Fruit fly (Drosophila melanogaster) whole organism, embryonic: ENCODE measurements around the gene stv.

Experiments
- Bdp1 ChIP-seq: fragments of 200-800 bp; sonication (Bioruptor generic); optimal IDR thresholded peaks from 3 replicates; lab custom pipeline; 2016; ENCODE audit warnings: missing biosample characterization, missing genetic modification characterization
- CG10366 ChIP-seq: fragments of 200-800 bp; sonication (Bioruptor generic); IDR thresholded peaks from 2 replicates; pipeline ENCODE4 v1.3.6; 2022; ENCODE audit warnings: missing biosample characterization, missing genetic modification characterization
- CG10543 ChIP-seq: fragments of 200-800 bp; sonication (Bioruptor generic); optimal IDR thresholded peaks from 3 replicates; lab custom pipeline; 2017; ENCODE audit warnings: missing biosample characterization, mild to moderate bottlenecking, missing genetic modification characterization, moderate library complexity
- CG11560 ChIP-seq: fragments of 200-800 bp; sonication (Bioruptor generic); IDR thresholded peaks from 3 replicates; pipeline ENCODE4 v1.3.6; 2022; ENCODE audit warnings: missing biosample characterization, missing genetic modification characterization
- CG12769 ChIP-seq: fragments of 200-800 bp; sonication (Bioruptor generic); optimal IDR thresholded peaks from 2 replicates; lab custom pipeline; 2019; ENCODE audit warnings: missing biosample characterization, mild to moderate bottlenecking, missing genetic modification characterization, moderate library complexity
- CG13894 ChIP-seq: fragments of 200-800 bp; sonication (Bioruptor generic); optimal IDR thresholded peaks from 3 replicates; lab custom pipeline; 2018; ENCODE audit warnings: missing biosample characterization, mild to moderate bottlenecking, missing genetic modification characterization, moderate library complexity
- CG15269 ChIP-seq: fragments of 200-800 bp; sonication (Bioruptor generic); optimal IDR thresholded peaks from 2 replicates; lab custom pipeline; 2018; ENCODE audit warnings: missing biosample characterization, mild to moderate bottlenecking, missing genetic modification characterization, moderate library complexity
- CG15696 ChIP-seq: fragments of 200-800 bp; sonication (Bioruptor generic); optimal IDR thresholded peaks from 2 replicates; lab custom pipeline; 2019; ENCODE audit warnings: missing biosample characterization, mild to moderate bottlenecking, missing genetic modification characterization, moderate library complexity
- CG17328 ChIP-seq: fragments of 200-800 bp; sonication (Bioruptor generic); IDR thresholded peaks from 2 replicates; pipeline ENCODE4 v1.3.6; 2022; ENCODE audit warnings: missing biosample characterization, missing genetic modification characterization
- CG2120 ChIP-seq: fragments of 200-800 bp; sonication (Bioruptor generic); optimal IDR thresholded peaks from 3 replicates; lab custom pipeline; 2016; ENCODE audit warnings: missing biosample characterization, missing genetic modification characterization
- CG31388 ChIP-seq: fragments of 200-800 bp; sonication (Bioruptor generic); optimal IDR thresholded peaks from 2 replicates; lab custom pipeline; 2016; ENCODE audit warnings: missing biosample characterization, missing genetic modification characterization
- CG3726 ChIP-seq: fragments of 200-800 bp; sonication (Bioruptor generic); IDR thresholded peaks from 3 replicates; pipeline ENCODE4, ENCODE4 v1.3.6; 2022; ENCODE audit warnings: missing biosample characterization, missing genetic modification characterization
- CG4360 ChIP-seq: fragments of 200-800 bp; sonication (Bioruptor generic); IDR thresholded peaks from 2 replicates; pipeline ENCODE4 v1.3.6; 2022; ENCODE audit warnings: missing biosample characterization, missing genetic modification characterization
- CG6654 ChIP-seq: fragments of 200-800 bp; sonication (Bioruptor generic); optimal IDR thresholded peaks from 2 replicates; lab custom pipeline; 2017; ENCODE audit warnings: missing biosample characterization, mild to moderate bottlenecking, missing genetic modification characterization
- CG6689 ChIP-seq: fragments of 200-800 bp; sonication (Bioruptor generic); IDR thresholded peaks from 2 replicates; pipeline ENCODE4 v1.3.6; 2022; ENCODE audit warnings: missing biosample characterization, missing genetic modification characterization
- CG8089 ChIP-seq: fragments of 200-800 bp; sonication (Bioruptor generic); optimal IDR thresholded peaks from 3 replicates; lab custom pipeline; 2016; ENCODE audit warnings: missing biosample characterization, missing genetic modification characterization
- CG9437 ChIP-seq: fragments of 200-800 bp; sonication (Bioruptor generic); optimal IDR thresholded peaks from 2 replicates; lab custom pipeline; 2018; ENCODE audit warnings: missing biosample characterization, mild to moderate bottlenecking, missing genetic modification characterization
- CkIIα-i1 ChIP-seq: fragments of 200-800 bp; sonication (Bioruptor generic); IDR thresholded peaks from 2 replicates; pipeline ENCODE4 v1.3.6; 2022; ENCODE audit warnings: missing biosample characterization, missing genetic modification characterization
- Deaf1 ChIP-seq: fragments of 200-800 bp; optimal IDR thresholded peaks from 3 replicates; lab custom pipeline; 2019; ENCODE audit warnings: missing biosample characterization, mild to moderate bottlenecking, missing genetic modification characterization, moderate library complexity
- Dfd ChIP-seq, 2 experiments: fragments of >200 bp; optimal IDR thresholded peaks; 2 replicates each; lab custom pipeline; 2017; ENCODE audit warnings: missing biosample characterization in 2 of 2, missing genetic modification characterization in 2 of 2
- Doc2 ChIP-seq: fragments of 200-800 bp; sonication (Bioruptor generic); IDR thresholded peaks from 2 replicates; pipeline ENCODE4 v1.3.6; 2022; ENCODE audit warnings: missing biosample characterization, missing genetic modification characterization
- Eip74EF ChIP-seq, 2 experiments: fragments of 200-800 bp in 1 of 2; fragments of >200 bp in 1 of 2; sonication (Bioruptor generic) in 1 of 2; optimal IDR thresholded peaks; 2 replicates each; lab custom pipeline; 2017 to 2019; ENCODE audit warnings: missing biosample characterization in 2 of 2, missing genetic modification characterization in 2 of 2, mild to moderate bottlenecking in 1 of 2, moderate library complexity in 1 of 2
- GATAe ChIP-seq: fragments of 200-800 bp; sonication (Bioruptor generic); conservative IDR thresholded peaks from 2 replicates; pipeline ENCODE4 v1.3.6; 2022; ENCODE audit warnings: missing biosample characterization, missing genetic modification characterization
- H15 ChIP-seq: fragments of 200-800 bp; sonication (Bioruptor generic); IDR thresholded peaks from 3 replicates; pipeline ENCODE4 v1.3.6; 2022; ENCODE audit warnings: missing biosample characterization, missing genetic modification characterization
- Hmr ChIP-seq: fragments of 200-800 bp; sonication (Bioruptor generic); optimal IDR thresholded peaks from 3 replicates; lab custom pipeline; 2017; ENCODE audit warnings: mild to moderate bottlenecking, missing biosample characterization, missing genetic modification reagents, missing genetic modification characterization
- Med ChIP-seq: fragments of 200-800 bp; sonication (Bioruptor generic); peaks from one replicate; lab custom pipeline; 2016; ENCODE audit warnings: missing biosample characterization, missing genetic modification characterization, mild to moderate bottlenecking, inconsistent platforms, moderate library complexity
- Rfx ChIP-seq: fragments of 200-800 bp; sonication (Bioruptor generic); IDR thresholded peaks from 2 replicates; pipeline ENCODE4 v1.3.6; 2022; ENCODE audit warnings: missing biosample characterization, missing genetic modification characterization
- Ssrp ChIP-seq: fragments of 200-800 bp; sonication (Bioruptor generic); optimal IDR thresholded peaks from 2 replicates; lab custom pipeline; 2018; ENCODE audit warnings: missing biosample characterization, mild to moderate bottlenecking, missing genetic modification characterization, moderate library complexity
- TFAM ChIP-seq: fragments of 200-800 bp; sonication (Bioruptor generic); optimal IDR thresholded peaks from 2 replicates; lab custom pipeline; 2017; ENCODE audit warnings: missing biosample characterization, missing genetic modification characterization, inconsistent platforms
- abd-A ChIP-seq: fragments of 200-800 bp; sonication (Bioruptor generic); optimal IDR thresholded peaks from 3 replicates; lab custom pipeline; 2019; ENCODE audit warnings: missing biosample characterization, mild to moderate bottlenecking, missing genetic modification characterization, moderate library complexity
- ap ChIP-seq: fragments of 200-800 bp; sonication (Bioruptor generic); IDR thresholded peaks from 2 replicates; pipeline ENCODE4 v1.3.6; 2022; ENCODE audit warnings: missing biosample characterization, missing genetic modification characterization
- bbx ChIP-seq: fragments of 200-800 bp; sonication (Bioruptor generic); IDR thresholded peaks from 2 replicates; pipeline ENCODE4 v1.3.6; 2022; ENCODE audit warnings: missing biosample characterization, missing genetic modification characterization; ENCODE audit not compliant: partially characterized antibody
- chinmo ChIP-seq: fragments of 200-800 bp; sonication (Bioruptor generic); IDR thresholded peaks from 4 replicates; pipeline ENCODE4 v1.3.6; 2022; ENCODE audit warnings: missing biosample characterization, missing genetic modification characterization; ENCODE audit not compliant: partially characterized antibody
- crol ChIP-seq: fragments of 200-800 bp; sonication (Bioruptor generic); IDR thresholded peaks from 2 replicates; pipeline ENCODE4 v1.3.6; 2022; ENCODE audit warnings: missing biosample characterization, missing genetic modification characterization
- grn ChIP-seq: fragments of 200-800 bp; sonication (Bioruptor generic); optimal IDR thresholded peaks from 3 replicates; lab custom pipeline; 2017; ENCODE audit warnings: missing biosample characterization, missing genetic modification characterization
- gsb ChIP-seq: fragments of 200-800 bp; sonication (Bioruptor generic); IDR thresholded peaks from 2 replicates; pipeline ENCODE4 v1.3.6; 2022; ENCODE audit warnings: missing biosample characterization, missing genetic modification characterization
- kay ChIP-seq: fragments of 200-800 bp; sonication (Bioruptor generic); optimal IDR thresholded peaks from 2 replicates; lab custom pipeline; 2016; ENCODE audit warnings: missing biosample characterization, missing genetic modification characterization
- lab ChIP-seq: fragments of 200-800 bp; sonication (Bioruptor generic); optimal IDR thresholded peaks from 3 replicates; lab custom pipeline; 2017; ENCODE audit warnings: missing biosample characterization, missing genetic modification characterization, mild to moderate bottlenecking, moderate library complexity, missing genetic modification reagents
- pros ChIP-seq: fragments of 200-800 bp; sonication (Bioruptor generic); optimal IDR thresholded peaks from 3 replicates; lab custom pipeline; 2019; ENCODE audit warnings: missing biosample characterization, mild to moderate bottlenecking, missing genetic modification characterization, moderate library complexity
- sd ChIP-seq: fragments of 200-800 bp; sonication (Bioruptor generic); optimal IDR thresholded peaks from 3 replicates; lab custom pipeline; 2018; ENCODE audit warnings: missing biosample characterization, mild to moderate bottlenecking, missing genetic modification characterization, moderate library complexity
- sens ChIP-seq: fragments of 200-800 bp; sonication (Bioruptor generic); peaks from one replicate; lab custom pipeline; 2016; ENCODE audit warnings: missing biosample characterization, missing genetic modification characterization
- shn ChIP-seq: fragments of 200-800 bp; sonication (Bioruptor generic); optimal IDR thresholded peaks from 3 replicates; lab custom pipeline; 2016; ENCODE audit warnings: missing biosample characterization, missing genetic modification characterization
- sob ChIP-seq: fragments of 200-800 bp; sonication (Bioruptor generic); IDR thresholded peaks from 2 replicates; pipeline ENCODE4 v1.3.6; 2022; ENCODE audit warnings: missing biosample characterization, missing genetic modification characterization
- sqz ChIP-seq: fragments of 200-800 bp; sonication (Bioruptor generic); optimal IDR thresholded peaks from 3 replicates; lab custom pipeline; 2018; ENCODE audit warnings: missing biosample characterization, mild to moderate bottlenecking, missing genetic modification characterization
- unc-4 ChIP-seq: fragments of 200-800 bp; sonication (Bioruptor generic); IDR thresholded peaks from 2 replicates; pipeline ENCODE4 v1.3.6; 2022; ENCODE audit warnings: missing biosample characterization, missing genetic modification characterization; ENCODE audit not compliant: partially characterized antibody
- vvl ChIP-seq: fragments of 200-800 bp; sonication (Bioruptor generic); IDR thresholded peaks from 2 replicates; pipeline ENCODE4 v1.3.6; 2022; ENCODE audit warnings: missing biosample characterization, missing genetic modification characterization

The stv gene

DNA sequence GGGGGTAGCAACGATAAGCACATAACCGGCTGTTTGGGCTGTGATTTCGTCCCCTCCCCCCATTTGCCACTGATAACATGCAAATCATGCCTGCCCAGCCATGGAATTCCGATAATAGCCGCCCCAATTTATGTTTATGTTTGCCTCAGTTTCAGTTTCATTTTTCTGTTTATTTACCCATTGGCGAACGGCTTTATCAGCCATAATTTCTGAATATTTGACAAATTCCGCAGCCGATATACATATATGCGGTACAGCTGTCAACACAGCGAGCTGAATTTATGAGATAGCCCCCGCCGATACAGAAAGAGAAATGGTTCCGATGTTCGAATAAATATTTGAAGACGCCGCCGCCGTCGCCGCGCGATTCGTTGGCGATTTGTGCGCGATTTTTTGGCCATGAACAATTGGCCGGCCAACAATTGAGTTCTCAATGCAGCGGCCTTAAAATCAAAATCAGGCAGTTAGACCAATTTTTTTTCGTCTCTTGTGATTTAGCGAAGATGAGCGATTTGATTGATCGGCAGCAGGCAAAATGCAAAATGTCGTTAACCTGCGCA, 11.9 kb downstream of the stv start (continued):
- TF ChIP-seq lab, result peak; percentile 12
- no peak for TF ChIP-seq Bdp1 (GFP tag; lab: Kevin White, UChicago)
- no peak for TF ChIP-seq H15 (GFP tag; lab: Robert Waterston, UW)
- TF ChIP-seq sens, result peak; percentile 68
- no peak for TF ChIP-seq CG6689 (GFP tag; lab: Robert Waterston, UW)
- TF ChIP-seq Med (GFP tag; lab: Kevin White, UChicago), result peak; percentile 61
- no peak for TF ChIP-seq Dfd (GFP tag; optimal IDR thresholded peaks at IDR 0.05; lab: Kevin White, UChicago)
- no peak for TF ChIP-seq kay
- TF ChIP-seq CG15696 (tag; lab: Kevin White, UChicago), result peak; percentile 8

DNA sequence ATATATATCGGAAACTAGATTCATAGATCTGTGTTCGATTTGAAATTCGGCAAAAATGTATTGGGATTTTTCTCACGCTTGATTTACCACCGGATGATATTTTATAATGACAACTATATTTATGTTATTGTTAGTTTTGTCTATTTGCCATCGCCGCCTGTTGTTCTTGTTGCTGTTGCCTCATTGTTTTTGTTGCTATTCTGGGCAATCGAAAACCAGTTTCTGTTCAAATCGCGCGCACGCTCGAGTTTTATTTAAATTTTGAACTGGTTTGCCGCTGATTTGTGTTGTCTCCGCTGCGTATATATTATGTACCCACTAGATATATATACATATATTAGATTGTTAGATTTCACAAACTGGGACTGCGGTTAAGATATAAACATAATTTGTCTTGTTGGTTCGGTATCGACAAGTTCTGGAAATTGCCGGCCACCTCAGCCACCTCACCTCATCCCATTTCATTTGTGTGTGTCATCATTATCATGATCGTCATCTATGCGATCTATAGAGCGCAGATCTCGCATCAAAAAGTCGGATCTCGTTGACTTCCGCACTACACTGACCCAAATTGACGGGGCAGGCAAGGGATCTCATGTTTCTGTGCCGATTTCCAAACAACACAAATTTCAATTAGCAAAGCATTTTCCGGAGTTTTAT, 13.5 kb downstream of the stv start:
- peak in 1 of 2 experiments; percentile 25 for TF ChIP-seq Eip74EF (GFP tag; optimal IDR thresholded peaks at IDR 0.05; lab: Kevin White, UChicago)
- TF ChIP-seq CkIIα-i1 (GFP tag; lab: Robert Waterston, UW), result no peak
- peak; percentile 3 for TF ChIP-seq CG10543 (GFP tag; lab: Kevin White, UChicago)
- TF ChIP-seq sd (tag; lab: Kevin White, UChicago), result peak; percentile 46
- no peak for TF ChIP-seq CG9437 (GFP tag; lab: Kevin White, UChicago)
- TF ChIP-seq CG11560, result no peak
- TF ChIP-seq chinmo (GFP tag; lab: Robert Waterston, UW), result peak; percentile 73; the same call in 1 of the 4 replicates
- TF ChIP-seq grn, result peak; percentile 76
- TF ChIP-seq TFAM, result no peak
- no peak for TF ChIP-seq gsb (GFP tag; lab: Robert Waterston, UW)
- peak; percentile 93 for TF ChIP-seq abd-A
- TF ChIP-seq CG10366 (GFP tag; lab: Robert Waterston, UW), result no peak
- peak; percentile 0 for TF ChIP-seq sens
- no peak for TF ChIP-seq Hmr (GFP tag; lab: Kevin White, UChicago)
- no peak for TF ChIP-seq CG3726 (GFP tag; lab: Robert Waterston, UW)
- no peak for TF ChIP-seq CG8089
- TF ChIP-seq CG13894, result peak; percentile 82
- no peak for TF ChIP-seq CG31388 (GFP tag; lab: Kevin White, UChicago)
- no peak for TF ChIP-seq Ssrp
- peak; percentile 61 for TF ChIP-seq CG4360 (GFP tag; lab: Robert Waterston, UW)
- TF ChIP-seq CG12769, result peak; percentile 73
- TF ChIP-seq ap (GFP tag; lab: Robert Waterston, UW), result no peak
- no peak for TF ChIP-seq CG6654 (GFP tag; lab: Kevin White, UChicago)
- 0 out of 2 replicates have a peak, but pooled peaks have one; percentile 60 for TF ChIP-seq vvl

DNA sequence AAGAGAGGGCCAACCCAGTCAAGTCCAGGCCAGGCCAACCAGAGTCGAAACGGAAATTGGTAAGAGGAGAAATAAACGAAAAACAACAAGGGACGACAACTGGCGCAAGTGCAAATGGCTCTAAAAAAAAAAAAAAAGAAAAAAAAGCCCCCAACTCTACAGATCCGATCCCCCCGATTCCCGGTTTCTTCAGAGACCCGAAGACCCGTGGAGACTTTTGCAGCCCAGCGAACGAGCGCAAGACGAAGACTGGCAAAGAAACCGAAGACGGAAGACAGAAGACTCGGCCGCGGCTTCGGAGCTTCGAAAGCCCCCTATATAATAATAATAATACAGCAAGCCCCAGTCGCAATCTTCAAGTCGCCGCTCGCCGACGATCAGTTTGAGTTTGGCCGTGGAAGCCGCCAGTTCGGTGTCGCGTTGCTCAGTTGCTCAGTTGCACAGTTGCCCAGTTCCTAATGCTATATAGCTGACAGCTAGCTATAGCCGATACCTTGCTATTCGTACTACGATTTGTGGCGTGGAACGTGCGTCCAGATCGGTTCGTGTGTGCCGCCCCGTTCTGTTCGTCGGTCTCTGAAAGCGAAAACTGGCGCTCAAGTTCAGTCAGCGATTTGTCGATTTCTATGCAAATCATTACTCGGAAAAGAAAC, 17.1 kb downstream of the stv start:
- TF ChIP-seq shn (GFP tag; lab: Kevin White, UChicago) (no peak), GATAe (GFP tag; lab: Robert Waterston, UW) (no peak), Deaf1 (peak; percentile 96), CG15269 (tag; lab: Kevin White, UChicago) (peak; percentile 16), sob (no peak), Doc2 (GFP tag; lab: Robert Waterston, UW) (no peak), unc-4 (0 out of 2 replicates have a peak, but pooled peaks have one; percentile 24), vvl (peak; percentile 53), pros (GFP tag; lab: Kevin White, UChicago) (peak; percentile 99), sqz (GFP tag; lab: Kevin White, UChicago) (peak; percentile 57), crol (GFP tag; lab: Robert Waterston, UW) (0 out of 2 replicates have a peak, but pooled peaks have one; percentile 20), CG6654 (GFP tag; lab: Kevin White, UChicago) (no peak), bbx (GFP tag; lab: Robert Waterston, UW) (peak; percentile 34; the same call in 1 of the 2 replicates), CG31388 (GFP tag; lab: Kevin White, UChicago) (no peak), Rfx (GFP tag; lab: Robert Waterston, UW) (peak; percentile 29; the same call in 1 of the 2 replicates), Med (GFP tag; lab: Kevin White, UChicago) (peak; percentile 74), CG17328 (GFP tag; lab: Robert Waterston, UW) (peak; percentile 20; the same call in 1 of the 2 replicates), CG2120 (GFP tag; lab: Kevin White, UChicago) (peak; percentile 6)
